Worm (Caenorhabditis elegans) whole organism, young adult: ENCODE results near the gene F42A9.9.

ENCODE experiments used
- B0019.2 ChIP-seq: fragments of 200-800 bp; sonication (Bioruptor generic); conservative IDR thresholded peaks from 2 replicates; pipeline ENCODE4 v1.3.6; 2022; ENCODE audit warnings: missing genetic modification reagents, missing genetic modification characterization, missing compliant biosample characterization
- B0261.1 ChIP-seq: sonication (generic microtip); optimal IDR thresholded peaks from 2 replicates; lab custom pipeline; 2016; ENCODE audit warnings: mild to moderate bottlenecking, missing genetic modification characterization, moderate library complexity, missing compliant biosample characterization
- B0336.3 ChIP-seq: fragments of 200-800 bp; sonication (Bioruptor generic); IDR thresholded peaks from 2 replicates; pipeline ENCODE4 v1.3.6; 2022; ENCODE audit warnings: missing genetic modification characterization, missing compliant biosample characterization
- F10E7.11 ChIP-seq: sonication (generic microtip); optimal IDR thresholded peaks from 2 replicates; lab custom pipeline; 2017; ENCODE audit warnings: mild to moderate bottlenecking, missing genetic modification characterization, moderate library complexity, missing compliant biosample characterization
- F33H1.4 ChIP-seq: fragments of 200-800 bp; sonication (Bioruptor generic); IDR thresholded peaks from 2 replicates; pipeline ENCODE4 v1.3.6; 2022; ENCODE audit warnings: missing genetic modification reagents, missing genetic modification characterization, missing compliant biosample characterization
- F55B11.4 ChIP-seq: sonication (generic microtip); optimal IDR thresholded peaks from 2 replicates; lab custom pipeline; 2016; ENCODE audit warnings: missing compliant biosample characterization, missing genetic modification characterization, borderline replicate concordance; ENCODE audit not compliant: insufficient read depth
- F57C9.4 ChIP-seq: sonication (generic microtip); optimal IDR thresholded peaks from 2 replicates; lab custom pipeline; 2017; ENCODE audit warnings: mild to moderate bottlenecking, missing genetic modification characterization, missing compliant biosample characterization
- K12H6.12 ChIP-seq: fragments of 200-800 bp; sonication (Bioruptor generic); optimal IDR thresholded peaks from 2 replicates; lab custom pipeline; 2018; ENCODE audit warnings: mild to moderate bottlenecking, missing genetic modification characterization, missing compliant biosample characterization
- T07F8.4 ChIP-seq: sonication (generic microtip); optimal IDR thresholded peaks from 2 replicates; lab custom pipeline; 2016; ENCODE audit warnings: mild to moderate bottlenecking, missing genetic modification characterization, moderate library complexity, missing compliant biosample characterization
- Y53G8AR.9 ChIP-seq: fragments of 200-800 bp; sonication (Bioruptor generic); conservative IDR thresholded peaks from 2 replicates; pipeline ENCODE4 v1.3.6; 2022; ENCODE audit warnings: missing genetic modification reagents, missing genetic modification characterization, missing compliant biosample characterization
- Y79H2A.3 ChIP-seq: fragments of 200-800 bp; sonication (Bioruptor generic); conservative IDR thresholded peaks from 2 replicates; pipeline ENCODE4 v1.3.6; 2022; ENCODE audit warnings: missing genetic modification reagents, missing genetic modification characterization, missing compliant biosample characterization
- ama-1 ChIP-seq, 3 experiments: fragments of 150-350 bp in 1 of 3; sonication (generic microtip) in 2 of 3; optimal IDR thresholded peaks; 2 replicates each; lab custom pipeline; 2014 to 2018; ENCODE audit warnings: missing biosample characterization in 2 of 3, missing genetic modification characterization in 2 of 3, missing genetic modification reagents in 2 of 3
- atf-7 ChIP-seq: sonication (generic microtip); optimal IDR thresholded peaks from 2 replicates; lab custom pipeline; 2017; ENCODE audit warnings: mild to moderate bottlenecking, missing genetic modification characterization, missing compliant biosample characterization
- attf-5 ChIP-seq: fragments of 200-800 bp; sonication (Bioruptor generic); optimal IDR thresholded peaks from 2 replicates; lab custom pipeline; 2018; ENCODE audit warnings: mild to moderate bottlenecking, missing genetic modification characterization, missing compliant biosample characterization
- ccch-3 ChIP-seq: fragments of 200-800 bp; sonication (Bioruptor generic); optimal IDR thresholded peaks from 2 replicates; lab custom pipeline; 2018; ENCODE audit warnings: mild to moderate bottlenecking, missing genetic modification characterization, missing compliant biosample characterization
- cebp-1 ChIP-seq, 2 experiments: fragments of 200-800 bp in 1 of 2; sonication (Bioruptor generic) in 1 of 2; sonication (generic microtip) in 1 of 2; IDR thresholded peaks in 1 of 2; optimal IDR thresholded peaks in 1 of 2; 2 replicates each; pipeline versions ENCODE4 v1.3.6 to Lab custom; 2017 to 2022; ENCODE audit warnings: missing compliant biosample characterization in 2 of 2, missing genetic modification characterization in 2 of 2, mild to moderate bottlenecking in 1 of 2, missing genetic modification reagents in 1 of 2, moderate library complexity in 1 of 2
- chd-7 ChIP-seq: sonication (generic microtip); optimal IDR thresholded peaks from 2 replicates; lab custom pipeline; 2016; ENCODE audit warnings: mild to moderate bottlenecking, missing genetic modification characterization, moderate library complexity, missing compliant biosample characterization
- dpff-1 ChIP-seq: sonication (generic microtip); optimal IDR thresholded peaks from 2 replicates; lab custom pipeline; 2017; ENCODE audit warnings: mild to moderate bottlenecking, missing genetic modification characterization, missing compliant biosample characterization
- dpl-1 ChIP-seq: fragments of 150-350 bp; optimal IDR thresholded peaks from 2 replicates; lab custom pipeline; 2014; ENCODE audit warnings: missing biosample characterization, missing genetic modification reagents, missing genetic modification characterization
- efl-1 ChIP-seq: fragments of 150-350 bp; optimal IDR thresholded peaks from 2 replicates; lab custom pipeline; 2014; ENCODE audit warnings: missing biosample characterization, missing genetic modification reagents, missing genetic modification characterization
- egl-18 ChIP-seq: fragments of 200-800 bp; sonication (Bioruptor generic); IDR thresholded peaks from 2 replicates; pipeline ENCODE4 v1.3.6; 2022; ENCODE audit warnings: missing genetic modification reagents, missing genetic modification characterization, missing compliant biosample characterization
- egrh-3 ChIP-seq: fragments of 200-800 bp; sonication (Bioruptor generic); IDR thresholded peaks from 2 replicates; pipeline ENCODE4 v1.3.6; 2022; ENCODE audit warnings: missing genetic modification reagents, missing genetic modification characterization, missing compliant biosample characterization
- ekl-4 ChIP-seq: fragments of 200-800 bp; sonication (Bioruptor generic); IDR thresholded peaks from 2 replicates; pipeline ENCODE4 v1.3.6; 2022; ENCODE audit warnings: missing genetic modification reagents, missing genetic modification characterization, missing compliant biosample characterization
- hmg-1.2 ChIP-seq: fragments of 200-800 bp; sonication (Bioruptor generic); IDR thresholded peaks from 2 replicates; pipeline ENCODE4 v1.3.6; 2022; ENCODE audit warnings: missing genetic modification reagents, missing genetic modification characterization, missing compliant biosample characterization
- hrde-1 ChIP-seq: sonication (generic microtip); optimal IDR thresholded peaks from 2 replicates; lab custom pipeline; 2016; ENCODE audit warnings: missing genetic modification characterization, mild to moderate bottlenecking, missing compliant biosample characterization, moderate library complexity, missing genotype, missing genetic modification reagents, borderline replicate concordance
- lin-35 ChIP-seq, 3 experiments: fragments of 150-350 bp in 2 of 3; sonication (generic microtip) in 1 of 3; optimal IDR thresholded peaks; 2 replicates each; lab custom pipeline; 2014 to 2018; ENCODE audit warnings: missing biosample characterization in 3 of 3, missing genetic modification characterization in 3 of 3, missing genetic modification reagents in 3 of 3
- lsl-1 ChIP-seq: fragments of 200-800 bp; sonication (Bioruptor generic); optimal IDR thresholded peaks from 2 replicates; lab custom pipeline; 2018; ENCODE audit warnings: mild to moderate bottlenecking, missing genetic modification characterization, moderate library complexity, missing compliant biosample characterization
- lsy-27 ChIP-seq: sonication (generic microtip); optimal IDR thresholded peaks from 2 replicates; lab custom pipeline; 2017; ENCODE audit warnings: missing genetic modification characterization, mild to moderate bottlenecking, missing compliant biosample characterization, antibody characterized with exemption, missing genotype, borderline replicate concordance; ENCODE audit not compliant: insufficient read depth
- madf-10 ChIP-seq: sonication (generic microtip); optimal IDR thresholded peaks from 2 replicates; lab custom pipeline; 2016; ENCODE audit warnings: mild to moderate bottlenecking, missing genetic modification characterization, missing compliant biosample characterization
- madf-6 ChIP-seq: fragments of 200-800 bp; sonication (Bioruptor generic); IDR thresholded peaks from 2 replicates; pipeline ENCODE4 v1.3.6; 2022; ENCODE audit warnings: missing genetic modification reagents, missing genetic modification characterization, missing compliant biosample characterization
- mcd-1 ChIP-seq: fragments of 200-800 bp; sonication (Bioruptor generic); IDR thresholded peaks from 2 replicates; pipeline ENCODE4 v1.3.6; 2022; ENCODE audit warnings: missing genetic modification reagents, missing genetic modification characterization, missing compliant biosample characterization
- mes-4 ChIP-seq: sonication (generic microtip); optimal IDR thresholded peaks from 2 replicates; lab custom pipeline; 2016; ENCODE audit warnings: missing genotype, missing genetic modification characterization, missing compliant biosample characterization
- nfya-1 ChIP-seq: sonication (generic microtip); optimal IDR thresholded peaks from 2 replicates; lab custom pipeline; 2017; ENCODE audit warnings: antibody characterized with exemption, missing compliant biosample characterization, missing genetic modification characterization, borderline replicate concordance; ENCODE audit not compliant: insufficient read depth
- nhr-90 ChIP-seq: sonication (generic microtip); optimal IDR thresholded peaks from 2 replicates; lab custom pipeline; 2016; ENCODE audit warnings: missing genotype, mild to moderate bottlenecking, missing genetic modification characterization, missing compliant biosample characterization
- somi-1 ChIP-seq: fragments of 200-800 bp; sonication (Bioruptor generic); optimal IDR thresholded peaks from 2 replicates; lab custom pipeline; 2018; ENCODE audit warnings: mild to moderate bottlenecking, missing genetic modification characterization, missing compliant biosample characterization
- tbp1 ChIP-seq: fragments of 200-800 bp; sonication (Bioruptor generic); optimal IDR thresholded peaks from 2 replicates; lab custom pipeline; 2018; ENCODE audit warnings: mild to moderate bottlenecking, missing genetic modification characterization, missing compliant biosample characterization
- xnd-1 ChIP-seq: sonication (generic microtip); optimal IDR thresholded peaks from 2 replicates; lab custom pipeline; 2016; ENCODE audit warnings: missing genotype, missing genetic modification reagents, missing genetic modification characterization, missing compliant biosample characterization
- zfh-2 ChIP-seq: fragments of 200-800 bp; sonication (Bioruptor generic); conservative IDR thresholded peaks from 2 replicates; pipeline ENCODE4 v1.3.6; 2022; ENCODE audit warnings: missing genetic modification reagents, missing genetic modification characterization, missing compliant biosample characterization
- ztf-25 ChIP-seq: fragments of 200-800 bp; sonication (Bioruptor generic); IDR thresholded peaks from 2 replicates; pipeline ENCODE4 v1.3.6; 2022; ENCODE audit warnings: missing genetic modification reagents, missing genetic modification characterization, missing compliant biosample characterization
- ztf-6 ChIP-seq: fragments of 200-800 bp; sonication (Bioruptor generic); IDR thresholded peaks from 2 replicates; pipeline ENCODE4 v1.3.6; 2022; ENCODE audit warnings: missing genetic modification reagents, missing genetic modification characterization, missing compliant biosample characterization

Gene F42A9.9

ce11 chrIV:8644432-8644831 is 5.8 kb upstream of the F42A9.9 start, which contains the start of gene C49C8.3:
TSS of gene C49C8.3 (plus strand) at chrIV:8644732.
- no peak for TF ChIP-seq xnd-1
- no peak for TF ChIP-seq ztf-25 (GFP tag; lab: Robert Waterston, UW)
- TF ChIP-seq attf-5, result no peak
- TF ChIP-seq, all 124 proteins: peak for 0

- TF ChIP-seq lsl-1 (GFP tag; lab: Kevin White, UChicago), result no peak
- TF ChIP-seq ekl-4 (GFP tag; lab: Robert Waterston, UW), result no peak
- TF ChIP-seq ztf-6 (GFP tag; lab: Robert Waterston, UW), result no peak
- TF ChIP-seq nhr-90, result no peak
- no peak for TF ChIP-seq atf-7 (tag; lab: Kevin White, UChicago)
- TF ChIP-seq K12H6.12 (tag; lab: Kevin White, UChicago), result no peak
- no peak for TF ChIP-seq F57C9.4 (tag; lab: Kevin White, UChicago)
- TF ChIP-seq tbp1 (GFP tag; lab: Kevin White, UChicago), result no peak
- TF ChIP-seq hrde-1, result no peak
- no peak for TF ChIP-seq B0019.2 (GFP tag; lab: Robert Waterston, UW)
- TF ChIP-seq B0261.1, result no peak
- TF ChIP-seq ama-1 (optimal IDR thresholded peaks at IDR 0.05; lab: Kevin White, UChicago), result no peak
- TF ChIP-seq ama-1 (GFP tag; optimal IDR thresholded peaks at IDR 0.05; lab: Kevin White, UChicago), result no peak
- TF ChIP-seq T07F8.4 (tag; lab: Kevin White, UChicago), result no peak
- TF ChIP-seq efl-1, result no peak
- no peak for TF ChIP-seq Y53G8AR.9 (GFP tag; lab: Robert Waterston, UW)
- TF ChIP-seq madf-10 (tag; lab: Kevin White, UChicago), result no peak
- TF ChIP-seq dpl-1, result no peak
- TF ChIP-seq B0336.3, result no peak
Observed at ce11 chrIV:8631033-8631432, 7.6 kb downstream of the F42A9.9 start, which contains the start of gene dgk-4. TSS of gene dgk-4 (plus strand) at chrIV:8631333.

ce11 chrIV:8630243-8630642 is 8.4 kb downstream of the F42A9.9 start:
- TF ChIP-seq lsy-27 (tag; lab: Kevin White, UChicago), result no peak
- no peak for TF ChIP-seq madf-6 (GFP tag; lab: Robert Waterston, UW)
- no peak for TF ChIP-seq egl-18 (GFP tag; lab: Robert Waterston, UW)
- TF ChIP-seq F55B11.4 (tag; lab: Kevin White, UChicago), result no peak
- TF ChIP-seq mes-4, result no peak
- no peak for TF ChIP-seq egrh-3 (GFP tag; lab: Robert Waterston, UW)
- no peak for TF ChIP-seq dpff-1 (tag; lab: Kevin White, UChicago)
- TF ChIP-seq lsl-1 (GFP tag; lab: Kevin White, UChicago), result no peak
- no peak for TF ChIP-seq ccch-3 (GFP tag; lab: Kevin White, UChicago)
- no peak for TF ChIP-seq dpl-1
- TF ChIP-seq nfya-1, result no peak
- no peak for TF ChIP-seq F10E7.11 (tag; lab: Kevin White, UChicago)
- TF ChIP-seq xnd-1, result no peak

- no peak for TF ChIP-seq F33H1.4
- peak; percentile 81 for TF ChIP-seq zfh-2 (GFP tag; lab: Robert Waterston, UW)
- TF ChIP-seq attf-5, result peak; percentile 23
- peak in 1 of 3 experiments; percentile 73 for TF ChIP-seq lin-35 (GFP tag; optimal IDR thresholded peaks at IDR 0.05; lab: Kevin White, UChicago)
- no peak for TF ChIP-seq dpl-1
- peak; percentile 77 for TF ChIP-seq K12H6.12 (tag; lab: Kevin White, UChicago)
- 0 out of 2 replicates have a peak, but pooled peaks have one; percentile 21 for TF ChIP-seq mcd-1 (GFP tag; lab: Robert Waterston, UW)
- TF ChIP-seq hmg-1.2, result peak; percentile 58; the same call in 1 of the 2 replicates
- TF ChIP-seq Y79H2A.3 (GFP tag; lab: Robert Waterston, UW), result no peak
- TF ChIP-seq cebp-1 (GFP tag; IDR thresholded peaks at IDR 0.05; lab: Robert Waterston, UW), result no peak
- peak; percentile 25 for TF ChIP-seq cebp-1 (tag; optimal IDR thresholded peaks at IDR 0.05; lab: Kevin White, UChicago)
- TF ChIP-seq somi-1 (GFP tag; lab: Kevin White, UChicago), result peak; percentile 4
- peak; percentile 53 for TF ChIP-seq chd-7
Observed at ce11 chrIV:8629609-8630052, 9.0 kb downstream of the F42A9.9 start.
